Fruit fly (Drosophila melanogaster) whole organism, embryonic: ENCODE results near the gene NANS.
A peak's percentile ranks its signal among the peaks of the same experiment; 100 is the strongest.

Source experiments
- Awh ChIP-seq: fragments of 200-800 bp; sonication (Bioruptor generic); IDR thresholded peaks from 2 replicates; pipeline ENCODE4, ENCODE4 v1.3.6; 2022; ENCODE audit warnings: missing biosample characterization, missing genetic modification characterization
- CG10321 ChIP-seq: fragments of 200-800 bp; sonication (Bioruptor generic); IDR thresholded peaks from 2 replicates; pipeline ENCODE4 v1.3.6; 2022; ENCODE audit warnings: missing biosample characterization, missing genetic modification characterization
- CG12071 ChIP-seq: fragments of 200-800 bp; sonication (Bioruptor generic); optimal IDR thresholded peaks from 3 replicates; lab custom pipeline; 2018; ENCODE audit warnings: missing biosample characterization, mild to moderate bottlenecking, missing genetic modification characterization
- CG13624 ChIP-seq: fragments of 200-800 bp; sonication (Bioruptor generic); optimal IDR thresholded peaks from 2 replicates; lab custom pipeline; 2016; ENCODE audit warnings: missing biosample characterization, missing genetic modification characterization
- CG16815 ChIP-seq: fragments of 200-800 bp; sonication (Bioruptor generic); optimal IDR thresholded peaks from 3 replicates; lab custom pipeline; 2017; ENCODE audit warnings: missing biosample characterization, mild to moderate bottlenecking, missing genetic modification characterization
- CG18262 ChIP-seq: fragments of 200-800 bp; optimal IDR thresholded peaks from 3 replicates; lab custom pipeline; 2019; ENCODE audit warnings: missing biosample characterization, mild to moderate bottlenecking, missing genetic modification characterization, moderate library complexity
- CG1832 ChIP-seq: fragments of 200-800 bp; sonication (Bioruptor generic); optimal IDR thresholded peaks from 2 replicates; lab custom pipeline; 2017; ENCODE audit warnings: missing biosample characterization, mild to moderate bottlenecking, missing genetic modification characterization, inconsistent platforms
- CG2199 ChIP-seq: fragments of 200-800 bp; sonication (Bioruptor generic); IDR thresholded peaks from 3 replicates; pipeline ENCODE4 v1.3.6; 2022; ENCODE audit warnings: missing biosample characterization, missing genetic modification characterization
- CG2875 ChIP-seq: fragments of 200-800 bp; sonication (Bioruptor generic); optimal IDR thresholded peaks from 2 replicates; lab custom pipeline; 2017; ENCODE audit warnings: missing biosample characterization, mild to moderate bottlenecking, missing genetic modification characterization, missing genetic modification reagents
- CG30020 ChIP-seq: fragments of 200-800 bp; optimal IDR thresholded peaks from 2 replicates; lab custom pipeline; 2019; ENCODE audit warnings: missing biosample characterization, mild to moderate bottlenecking, missing genetic modification characterization, moderate library complexity
- CG3281 ChIP-seq: fragments of 200-800 bp; sonication (Bioruptor generic); optimal IDR thresholded peaks from 3 replicates; lab custom pipeline; 2017; ENCODE audit warnings: missing biosample characterization, mild to moderate bottlenecking, missing genetic modification characterization
- CG3838 ChIP-seq: fragments of 200-800 bp; sonication (Bioruptor generic); optimal IDR thresholded peaks from 3 replicates; lab custom pipeline; 2016; ENCODE audit warnings: missing biosample characterization, missing genetic modification characterization
- CG42726 ChIP-seq: fragments of 200-800 bp; sonication (Bioruptor generic); IDR thresholded peaks from 2 replicates; pipeline ENCODE4 v1.3.6; 2022; ENCODE audit warnings: missing biosample characterization, missing genetic modification characterization; ENCODE audit not compliant: partially characterized antibody
- CG7357 ChIP-seq: fragments of 200-800 bp; sonication (Bioruptor generic); IDR thresholded peaks from 3 replicates; pipeline ENCODE4 v1.3.6; 2022; ENCODE audit warnings: missing biosample characterization, missing genetic modification characterization
- Deaf1 ChIP-seq: fragments of 200-800 bp; optimal IDR thresholded peaks from 3 replicates; lab custom pipeline; 2019; ENCODE audit warnings: missing biosample characterization, mild to moderate bottlenecking, missing genetic modification characterization, moderate library complexity
- Dp ChIP-seq: fragments of 200-800 bp; sonication (Bioruptor generic); optimal IDR thresholded peaks from 2 replicates; lab custom pipeline; 2018; ENCODE audit warnings: missing biosample characterization, mild to moderate bottlenecking, missing genetic modification characterization, moderate library complexity
- HmgD ChIP-seq: fragments of 200-800 bp; sonication (Bioruptor generic); optimal IDR thresholded peaks from 3 replicates; lab custom pipeline; 2016; ENCODE audit warnings: missing biosample characterization, missing genetic modification characterization
- MBD-R2 ChIP-seq: fragments of 200-800 bp; sonication (Bioruptor generic); IDR thresholded peaks from 2 replicates; pipeline ENCODE4 v1.3.6; 2022; ENCODE audit warnings: missing biosample characterization, missing genetic modification characterization
- MTF-1 ChIP-seq: fragments of 200-800 bp; sonication (Bioruptor generic); optimal IDR thresholded peaks from 2 replicates; lab custom pipeline; 2018; ENCODE audit warnings: missing biosample characterization, mild to moderate bottlenecking, missing genetic modification characterization, borderline replicate concordance
- Mad ChIP-seq: fragments of 200-800 bp; sonication (Bioruptor generic); optimal IDR thresholded peaks from 2 replicates; lab custom pipeline; 2016; ENCODE audit warnings: missing biosample characterization, missing genetic modification characterization
- Mes4 ChIP-seq: fragments of 200-800 bp; sonication (Bioruptor generic); optimal IDR thresholded peaks from 2 replicates; lab custom pipeline; 2016; ENCODE audit warnings: missing biosample characterization, missing genetic modification characterization
- NC2β ChIP-seq: fragments of 200-800 bp; sonication (Bioruptor generic); optimal IDR thresholded peaks from 2 replicates; lab custom pipeline; 2016; ENCODE audit warnings: missing biosample characterization, missing genetic modification characterization
- NFAT ChIP-seq: fragments of 200-800 bp; sonication (Bioruptor generic); IDR thresholded peaks from 2 replicates; pipeline ENCODE4 v1.3.6; 2022; ENCODE audit warnings: missing biosample characterization, missing genetic modification characterization
- Neu2 ChIP-seq: fragments of 200-800 bp; sonication (Bioruptor generic); optimal IDR thresholded peaks from 3 replicates; lab custom pipeline; 2016; ENCODE audit warnings: missing biosample characterization, missing genetic modification characterization, borderline replicate concordance
- PHDP ChIP-seq: fragments of 200-800 bp; sonication (Bioruptor generic); optimal IDR thresholded peaks from 3 replicates; lab custom pipeline; 2018; ENCODE audit warnings: missing biosample characterization, mild to moderate bottlenecking, missing genetic modification characterization, moderate library complexity
- Tbp ChIP-seq: fragments of >200 bp; optimal IDR thresholded peaks from 2 replicates; lab custom pipeline; 2018; ENCODE audit warnings: missing biosample characterization, missing genetic modification characterization
- bbx ChIP-seq: fragments of 200-800 bp; sonication (Bioruptor generic); IDR thresholded peaks from 2 replicates; pipeline ENCODE4 v1.3.6; 2022; ENCODE audit warnings: missing biosample characterization, missing genetic modification characterization; ENCODE audit not compliant: partially characterized antibody
- bigmax ChIP-seq: fragments of 200-800 bp; sonication (Bioruptor generic); optimal IDR thresholded peaks from 2 replicates; lab custom pipeline; 2018; ENCODE audit warnings: missing biosample characterization, mild to moderate bottlenecking, missing genetic modification characterization
- cas ChIP-seq: fragments of 200-800 bp; sonication (Bioruptor generic); IDR thresholded peaks from 2 replicates; pipeline ENCODE4 v1.3.6; 2022; ENCODE audit warnings: missing biosample characterization, missing genetic modification characterization
- crp ChIP-seq, 2 experiments: fragments of 200-800 bp; sonication (Bioruptor generic); optimal IDR thresholded peaks; 2 replicates in 1 of 2; 3 replicates in 1 of 2; lab custom pipeline; 2017; ENCODE audit warnings: missing biosample characterization in 2 of 2, missing genetic modification characterization in 2 of 2, mild to moderate bottlenecking in 1 of 2, moderate library complexity in 1 of 2
- cwo ChIP-seq: fragments of 200-800 bp; sonication (Bioruptor generic); optimal IDR thresholded peaks from 3 replicates; lab custom pipeline; 2017; ENCODE audit warnings: missing biosample characterization, missing genetic modification characterization, mild to moderate bottlenecking, moderate library complexity, missing genetic modification reagents
- fd3F ChIP-seq: fragments of 200-800 bp; sonication (Bioruptor generic); optimal IDR thresholded peaks from 2 replicates; lab custom pipeline; 2018; ENCODE audit warnings: missing biosample characterization, mild to moderate bottlenecking, missing genetic modification characterization, moderate library complexity
- ftz-f1 ChIP-seq: fragments of 200-800 bp; sonication (Bioruptor generic); optimal IDR thresholded peaks from 2 replicates; lab custom pipeline; 2016; ENCODE audit warnings: missing biosample characterization, missing genetic modification characterization
- grn ChIP-seq: fragments of 200-800 bp; sonication (Bioruptor generic); optimal IDR thresholded peaks from 3 replicates; lab custom pipeline; 2017; ENCODE audit warnings: missing biosample characterization, missing genetic modification characterization
- ken ChIP-seq: fragments of 200-800 bp; sonication (Bioruptor generic); IDR thresholded peaks from 3 replicates; pipeline ENCODE4 v1.3.6; 2022; ENCODE audit warnings: missing biosample characterization, missing genetic modification characterization
- lmd ChIP-seq: fragments of 200-800 bp; sonication (Bioruptor generic); IDR thresholded peaks from 2 replicates; pipeline ENCODE4 v1.3.6; 2022; ENCODE audit warnings: missing biosample characterization, missing genetic modification characterization
- lola ChIP-seq, 3 experiments: fragments of >200 bp in 2 of 3; fragments of 200-800 bp in 1 of 3; sonication (Bioruptor generic) in 1 of 3; optimal IDR thresholded peaks; 2 replicates each; lab custom pipeline; 2017 to 2019; ENCODE audit warnings: missing biosample characterization in 3 of 3, missing genetic modification characterization in 3 of 3, mild to moderate bottlenecking in 1 of 3, moderate library complexity in 1 of 3
- mam ChIP-seq: fragments of 200-800 bp; sonication (Bioruptor generic); optimal IDR thresholded peaks from 3 replicates; lab custom pipeline; 2016; ENCODE audit warnings: missing biosample characterization, missing genetic modification characterization
- nerfin-2 ChIP-seq: fragments of 200-800 bp; sonication (Bioruptor generic); IDR thresholded peaks from 2 replicates; pipeline ENCODE4 v1.3.6; 2022; ENCODE audit warnings: missing biosample characterization, missing genetic modification characterization; ENCODE audit not compliant: partially characterized antibody
- odd ChIP-seq: fragments of 200-800 bp; sonication (Bioruptor generic); optimal IDR thresholded peaks from 2 replicates; lab custom pipeline; 2017; ENCODE audit warnings: missing biosample characterization, mild to moderate bottlenecking, missing genetic modification characterization
- onecut ChIP-seq: fragments of 200-800 bp; sonication (Bioruptor generic); IDR thresholded peaks from 2 replicates; pipeline ENCODE4 v1.3.6; 2022; ENCODE audit warnings: missing biosample characterization, missing genetic modification characterization
- p53 ChIP-seq: fragments of 200-800 bp; sonication (Bioruptor generic); optimal IDR thresholded peaks from 2 replicates; lab custom pipeline; 2016; ENCODE audit warnings: missing biosample characterization, missing genetic modification characterization
- pros ChIP-seq: fragments of 200-800 bp; sonication (Bioruptor generic); optimal IDR thresholded peaks from 3 replicates; lab custom pipeline; 2019; ENCODE audit warnings: missing biosample characterization, mild to moderate bottlenecking, missing genetic modification characterization, moderate library complexity
- repo ChIP-seq: fragments of 200-800 bp; sonication (Bioruptor generic); optimal IDR thresholded peaks from 2 replicates; lab custom pipeline; 2016; ENCODE audit warnings: missing biosample characterization, missing genetic modification characterization
- schlank ChIP-seq: fragments of 200-800 bp; sonication (Bioruptor generic); optimal IDR thresholded peaks from 2 replicates; lab custom pipeline; 2018; ENCODE audit warnings: missing biosample characterization, mild to moderate bottlenecking, missing genetic modification characterization
- sima ChIP-seq: fragments of 200-800 bp; sonication (Bioruptor generic); optimal IDR thresholded peaks from 2 replicates; lab custom pipeline; 2016; ENCODE audit warnings: missing biosample characterization, missing genetic modification characterization
- slp2 ChIP-seq: fragments of 200-800 bp; sonication (Bioruptor generic); optimal IDR thresholded peaks from 2 replicates; lab custom pipeline; 2016; ENCODE audit warnings: missing biosample characterization, missing genetic modification characterization
- tna ChIP-seq: fragments of 200-800 bp; sonication (Bioruptor generic); IDR thresholded peaks from 2 replicates; pipeline ENCODE4 v1.3.6; 2022; ENCODE audit warnings: missing biosample characterization, missing genetic modification characterization; ENCODE audit not compliant: partially characterized antibody
- unc-4 ChIP-seq: fragments of 200-800 bp; sonication (Bioruptor generic); IDR thresholded peaks from 2 replicates; pipeline ENCODE4 v1.3.6; 2022; ENCODE audit warnings: missing biosample characterization, missing genetic modification characterization; ENCODE audit not compliant: partially characterized antibody

The NANS gene

dm6 chr3R:12439401-12440143, 13.2 kb downstream of the NANS start, which contains the start of gene Desat1 (continued):
- no peak for TF ChIP-seq Neu2 (GFP tag; lab: Kevin White, UChicago)
- TF ChIP-seq CG13624 (GFP tag; lab: Kevin White, UChicago) = peak; percentile 29
- TF ChIP-seq CG16815 (GFP tag; lab: Kevin White, UChicago) = no peak
- no peak for TF ChIP-seq Tbp (GFP tag; lab: Kevin White, UChicago)
- TF ChIP-seq crp (GFP tag; optimal IDR thresholded peaks at IDR 0.05; lab: Kevin White, UChicago) = no peak
- no peak for TF ChIP-seq grn (GFP tag; lab: Kevin White, UChicago)
- TF ChIP-seq ken (GFP tag; lab: Robert Waterston, UW) = no peak
- peak; percentile 81 for TF ChIP-seq tna (GFP tag; lab: Robert Waterston, UW)
- no peak for TF ChIP-seq Mes4 (GFP tag; lab: Kevin White, UChicago)
- TF ChIP-seq Awh (GFP tag; lab: Robert Waterston, UW) = no peak
- TF ChIP-seq lola (GFP tag; optimal IDR thresholded peaks at IDR 0.05; lab: Kevin White, UChicago) = no peak
- TF ChIP-seq mam (GFP tag; lab: Kevin White, UChicago) = no peak
- TF ChIP-seq CG3838 (GFP tag; lab: Kevin White, UChicago) = no peak
- no peak for TF ChIP-seq HmgD (GFP tag; lab: Kevin White, UChicago)
- TF ChIP-seq CG10321 (GFP tag; lab: Robert Waterston, UW) = no peak
- TF ChIP-seq fd3F = no peak
- no peak for TF ChIP-seq p53 (GFP tag; lab: Kevin White, UChicago)
- TF ChIP-seq pros (GFP tag; lab: Kevin White, UChicago) = no peak
- TF ChIP-seq slp2 (GFP tag; lab: Kevin White, UChicago) = no peak
- TF ChIP-seq CG42726 (GFP tag; lab: Robert Waterston, UW) = peak; percentile 58; the same call in 1 of the 2 replicates
- TF ChIP-seq CG12071 (GFP tag; lab: Kevin White, UChicago) = no peak
- TF ChIP-seq MTF-1 (GFP tag; lab: Kevin White, UChicago) = no peak
- no peak for TF ChIP-seq cas (GFP tag; lab: Robert Waterston, UW)
- TF ChIP-seq cwo (GFP tag; lab: Kevin White, UChicago) = peak; percentile 80
- TF ChIP-seq CG7357 (GFP tag; lab: Robert Waterston, UW) = no peak
- TF ChIP-seq CG2199 (GFP tag; lab: Robert Waterston, UW) = no peak
- peak; percentile 8 for TF ChIP-seq ftz-f1 (GFP tag; lab: Kevin White, UChicago)
- TF ChIP-seq CG2875 (GFP tag; lab: Kevin White, UChicago) = no peak
- peak; percentile 77 for TF ChIP-seq nerfin-2 (GFP tag; lab: Robert Waterston, UW)
- no peak for TF ChIP-seq onecut (GFP tag; lab: Robert Waterston, UW)
- peak; percentile 4 for TF ChIP-seq NC2β (GFP tag; lab: Kevin White, UChicago)
- TF ChIP-seq CG18262 = no peak
- peak; percentile 58 for TF ChIP-seq Dp (GFP tag; lab: Kevin White, UChicago)
- TF ChIP-seq NFAT (GFP tag; lab: Robert Waterston, UW) = peak; percentile 9; the same call in 1 of the 2 replicates
- TF ChIP-seq bbx (GFP tag; lab: Robert Waterston, UW) = peak; percentile 96
- TF ChIP-seq CG30020 (tag; lab: Kevin White, UChicago) = peak; percentile 32
- no peak for TF ChIP-seq PHDP
- no peak for TF ChIP-seq odd (GFP tag; lab: Kevin White, UChicago)
- no peak for TF ChIP-seq CG1832 (GFP tag; lab: Kevin White, UChicago)
- TF ChIP-seq CG3281 (GFP tag; lab: Kevin White, UChicago) = no peak
- no peak for TF ChIP-seq bigmax (GFP tag; lab: Kevin White, UChicago)
- no peak for TF ChIP-seq Deaf1 (tag; lab: Kevin White, UChicago)
- no peak for TF ChIP-seq sima (GFP tag; lab: Kevin White, UChicago)
- no peak for TF ChIP-seq repo (GFP tag; lab: Kevin White, UChicago)
- TF ChIP-seq lmd = no peak
- TF ChIP-seq Mad (GFP tag; lab: Kevin White, UChicago) = no peak
- TF ChIP-seq unc-4 (GFP tag; lab: Robert Waterston, UW) = peak; percentile 93
- TF ChIP-seq MBD-R2 (GFP tag; lab: Robert Waterston, UW) = peak; percentile 54
- TF ChIP-seq schlank = no peak
